Fruit fly (Drosophila melanogaster) whole organism, embryonic: ENCODE data around the gene hdly.
A peak's percentile ranks its signal among the peaks of the same experiment; 100 is the strongest.

Experiments used
- Awh ChIP-seq: fragments of 200-800 bp; sonication (Bioruptor generic); IDR thresholded peaks from 2 replicates; pipeline ENCODE4, ENCODE4 v1.3.6; 2022; ENCODE audit warnings: missing biosample characterization, missing genetic modification characterization
- CG10267 ChIP-seq: fragments of 200-800 bp; sonication (Bioruptor generic); optimal IDR thresholded peaks from 2 replicates; lab custom pipeline; 2018; ENCODE audit warnings: missing biosample characterization, mild to moderate bottlenecking, missing genetic modification characterization, moderate library complexity
- CG11695 ChIP-seq: fragments of 200-800 bp; sonication (Bioruptor generic); IDR thresholded peaks from 3 replicates; pipeline ENCODE4 v1.3.6; 2022; ENCODE audit warnings: missing biosample characterization, missing genetic modification characterization
- CG11696 ChIP-seq: fragments of 200-800 bp; sonication (Bioruptor generic); IDR thresholded peaks from 2 replicates; pipeline ENCODE4 v1.3.6; 2022; ENCODE audit warnings: missing biosample characterization, missing genetic modification characterization
- CG15514 ChIP-seq: fragments of 200-800 bp; sonication (Bioruptor generic); optimal IDR thresholded peaks from 3 replicates; lab custom pipeline; 2017; ENCODE audit warnings: missing biosample characterization, missing genetic modification characterization, mild to moderate bottlenecking, moderate library complexity, missing genetic modification reagents
- CG2875 ChIP-seq: fragments of 200-800 bp; sonication (Bioruptor generic); optimal IDR thresholded peaks from 2 replicates; lab custom pipeline; 2017; ENCODE audit warnings: missing biosample characterization, mild to moderate bottlenecking, missing genetic modification characterization, missing genetic modification reagents
- CG3838 ChIP-seq: fragments of 200-800 bp; sonication (Bioruptor generic); optimal IDR thresholded peaks from 3 replicates; lab custom pipeline; 2016; ENCODE audit warnings: missing biosample characterization, missing genetic modification characterization
- CG8089 ChIP-seq: fragments of 200-800 bp; sonication (Bioruptor generic); optimal IDR thresholded peaks from 3 replicates; lab custom pipeline; 2016; ENCODE audit warnings: missing biosample characterization, missing genetic modification characterization
- CG8290 ChIP-seq, 3 experiments: fragments of 200-800 bp; sonication (Bioruptor generic); optimal IDR thresholded peaks; 2 replicates each; lab custom pipeline; 2016 to 2019; ENCODE audit warnings: missing biosample characterization in 3 of 3, missing genetic modification characterization in 3 of 3, mild to moderate bottlenecking in 2 of 3, moderate library complexity in 1 of 3
- Lpt ChIP-seq: fragments of >200 bp; optimal IDR thresholded peaks from 2 replicates; lab custom pipeline; 2018; ENCODE audit warnings: missing biosample characterization, missing genetic modification characterization
- Pdp1 ChIP-seq, 2 experiments: fragments of 200-800 bp; sonication (Bioruptor generic); optimal IDR thresholded peaks; 3 replicates each; lab custom pipeline; 2016; ENCODE audit warnings: missing biosample characterization in 2 of 2, missing genetic modification characterization in 2 of 2, mild to moderate bottlenecking in 1 of 2, moderate library complexity in 1 of 2
- Rx ChIP-seq: fragments of 200-800 bp; sonication (Bioruptor generic); IDR thresholded peaks from 2 replicates; pipeline ENCODE4 v1.3.6; 2022; ENCODE audit warnings: missing biosample characterization, missing genetic modification characterization
- fru ChIP-seq: fragments of >200 bp; optimal IDR thresholded peaks from 2 replicates; lab custom pipeline; 2017
- gsb ChIP-seq: fragments of 200-800 bp; sonication (Bioruptor generic); IDR thresholded peaks from 2 replicates; pipeline ENCODE4 v1.3.6; 2022; ENCODE audit warnings: missing biosample characterization, missing genetic modification characterization

- TF ChIP-seq Awh (GFP tag; lab: Robert Waterston, UW) (0 out of 2 replicates have a peak, but pooled peaks have one; percentile 25), CG8290 (GFP tag; optimal IDR thresholded peaks at IDR 0.05; lab: Kevin White, UChicago) (no peak), CG8290 (tag; optimal IDR thresholded peaks at IDR 0.05; lab: Kevin White, UChicago) (peak in 1 of 2 experiments; percentile 82), CG10267 (tag; lab: Kevin White, UChicago) (peak; percentile 50), Pdp1 (GFP tag; optimal IDR thresholded peaks at IDR 0.05; lab: Kevin White, UChicago) (peak in 1 of 2 experiments; percentile 43), CG3838 (GFP tag; lab: Kevin White, UChicago) (no peak), CG11696 (GFP tag; lab: Robert Waterston, UW) (no peak), CG15514 (GFP tag; lab: Kevin White, UChicago) (peak; percentile 39), fru (lab: Kevin White, UChicago) (no peak), CG2875 (GFP tag; lab: Kevin White, UChicago) (no peak), CG8089 (no peak), Rx (GFP tag; lab: Robert Waterston, UW) (no peak), CG11695 (GFP tag; lab: Robert Waterston, UW) (0 out of 3 replicates have a peak, but pooled peaks have one; percentile 31), gsb (GFP tag; lab: Robert Waterston, UW) (no peak), Lpt (GFP tag; lab: Kevin White, UChicago) (no peak)
Measured at dm6 chr3R:20948448-20949174, 34.5 kb downstream of the hdly start, which contains the start of gene Atpalpha.
